Fruit fly (Drosophila melanogaster) whole organism, embryonic: ENCODE data around the gene CG4960.

Experiments used
- Atf6 ChIP-seq: fragments of 200-800 bp; sonication (Bioruptor generic); IDR thresholded peaks from 2 replicates; pipeline ENCODE4 v1.3.6; 2022; ENCODE audit warnings: missing biosample characterization, missing genetic modification characterization
- B-H2 ChIP-seq: fragments of 200-800 bp; sonication (Bioruptor generic); optimal IDR thresholded peaks from 2 replicates; lab custom pipeline; 2018; ENCODE audit warnings: missing biosample characterization, mild to moderate bottlenecking, missing genetic modification characterization
- CG10979 ChIP-seq: fragments of 200-800 bp; sonication (Bioruptor generic); optimal IDR thresholded peaks from 2 replicates; lab custom pipeline; 2018; ENCODE audit warnings: missing biosample characterization, mild to moderate bottlenecking, missing genetic modification characterization, moderate library complexity
- CG14860 ChIP-seq: fragments of 200-800 bp; sonication (Bioruptor generic); IDR thresholded peaks from 3 replicates; pipeline ENCODE4 v1.3.6; 2022; ENCODE audit warnings: missing biosample characterization, missing genetic modification characterization; ENCODE audit not compliant: partially characterized antibody
- CG17568 ChIP-seq: fragments of 200-800 bp; sonication (Bioruptor generic); optimal IDR thresholded peaks from 2 replicates; lab custom pipeline; 2018; ENCODE audit warnings: missing biosample characterization, mild to moderate bottlenecking, missing genetic modification characterization, moderate library complexity
- CG2129 ChIP-seq: fragments of 200-800 bp; sonication (Bioruptor generic); IDR thresholded peaks from 2 replicates; pipeline ENCODE4 v1.3.6; 2022; ENCODE audit warnings: missing biosample characterization, missing genetic modification characterization; ENCODE audit not compliant: partially characterized antibody
- CG30020 ChIP-seq: fragments of 200-800 bp; optimal IDR thresholded peaks from 2 replicates; lab custom pipeline; 2019; ENCODE audit warnings: missing biosample characterization, mild to moderate bottlenecking, missing genetic modification characterization, moderate library complexity
- CG31388 ChIP-seq: fragments of 200-800 bp; sonication (Bioruptor generic); optimal IDR thresholded peaks from 2 replicates; lab custom pipeline; 2016; ENCODE audit warnings: missing biosample characterization, missing genetic modification characterization
- CG3281 ChIP-seq: fragments of 200-800 bp; sonication (Bioruptor generic); optimal IDR thresholded peaks from 3 replicates; lab custom pipeline; 2017; ENCODE audit warnings: missing biosample characterization, mild to moderate bottlenecking, missing genetic modification characterization
- CG33213 ChIP-seq: fragments of 200-800 bp; sonication (Bioruptor generic); optimal IDR thresholded peaks from 3 replicates; lab custom pipeline; 2016; ENCODE audit warnings: missing biosample characterization, missing genetic modification characterization
- CG34224 ChIP-seq: fragments of 200-800 bp; sonication (Bioruptor generic); IDR thresholded peaks from 3 replicates; pipeline ENCODE4 v1.3.6; 2022; ENCODE audit warnings: missing biosample characterization, missing genetic modification characterization; ENCODE audit not compliant: partially characterized antibody
- CG4404 ChIP-seq: fragments of 200-800 bp; sonication (Bioruptor generic); IDR thresholded peaks from 2 replicates; pipeline ENCODE4 v1.3.6; 2022; ENCODE audit warnings: missing biosample characterization, missing genetic modification characterization
- CG6683 ChIP-seq: fragments of 200-800 bp; sonication (Bioruptor generic); optimal IDR thresholded peaks from 2 replicates; lab custom pipeline; 2017; ENCODE audit warnings: missing biosample characterization, mild to moderate bottlenecking, missing genetic modification characterization, missing genetic modification reagents
- CG7928 ChIP-seq: fragments of 200-800 bp; sonication (Bioruptor generic); optimal IDR thresholded peaks from 2 replicates; lab custom pipeline; 2017; ENCODE audit warnings: missing biosample characterization, mild to moderate bottlenecking, missing genetic modification characterization
- CG8359 ChIP-seq: fragments of 200-800 bp; sonication (Bioruptor generic); optimal IDR thresholded peaks from 2 replicates; lab custom pipeline; 2017; ENCODE audit warnings: missing biosample characterization, mild to moderate bottlenecking, missing genetic modification characterization, borderline replicate concordance
- D ChIP-seq, 2 experiments: fragments of 200-800 bp in 1 of 2; fragments of >200 bp in 1 of 2; sonication (Bioruptor generic) in 1 of 2; optimal IDR thresholded peaks; 2 replicates in 1 of 2; 3 replicates in 1 of 2; lab custom pipeline; 2017; ENCODE audit warnings: mild to moderate bottlenecking in 1 of 2, missing biosample characterization in 1 of 2, missing genetic modification characterization in 1 of 2, missing genetic modification reagents in 1 of 2
- Dip2 ChIP-seq: fragments of 200-800 bp; sonication (Bioruptor generic); IDR thresholded peaks from 2 replicates; pipeline ENCODE4 v1.3.6; 2022; ENCODE audit warnings: missing biosample characterization, missing genetic modification characterization
- Doc2 ChIP-seq: fragments of 200-800 bp; sonication (Bioruptor generic); IDR thresholded peaks from 2 replicates; pipeline ENCODE4 v1.3.6; 2022; ENCODE audit warnings: missing biosample characterization, missing genetic modification characterization
- Fer1 ChIP-seq: fragments of 200-800 bp; sonication (Bioruptor generic); optimal IDR thresholded peaks from 2 replicates; lab custom pipeline; 2017; ENCODE audit warnings: missing biosample characterization, mild to moderate bottlenecking, missing genetic modification characterization
- Gsc ChIP-seq: fragments of 200-800 bp; sonication (Bioruptor generic); IDR thresholded peaks from 2 replicates; pipeline ENCODE4 v1.3.6; 2022; ENCODE audit warnings: missing biosample characterization, missing genetic modification characterization
- Gug ChIP-seq: fragments of 200-800 bp; sonication (Bioruptor generic); IDR thresholded peaks from 4 replicates; pipeline ENCODE4 v1.3.6; 2022; ENCODE audit warnings: missing biosample characterization, missing genetic modification characterization
- HHEX ChIP-seq: fragments of 200-800 bp; sonication (Bioruptor generic); optimal IDR thresholded peaks from 3 replicates; lab custom pipeline; 2017; ENCODE audit warnings: missing biosample characterization, mild to moderate bottlenecking, missing genetic modification characterization, missing genetic modification reagents
- HLHmδ ChIP-seq: fragments of 200-800 bp; sonication (Bioruptor generic); optimal IDR thresholded peaks from 2 replicates; lab custom pipeline; 2018; ENCODE audit warnings: missing biosample characterization, mild to moderate bottlenecking, missing genetic modification characterization, moderate library complexity
- Hsf ChIP-seq: fragments of 200-800 bp; sonication (Bioruptor generic); optimal IDR thresholded peaks from 3 replicates; lab custom pipeline; 2016; ENCODE audit warnings: missing biosample characterization, missing genetic modification characterization
- Med ChIP-seq: fragments of 200-800 bp; sonication (Bioruptor generic); peaks from one replicate; lab custom pipeline; 2016; ENCODE audit warnings: missing biosample characterization, missing genetic modification characterization, mild to moderate bottlenecking, inconsistent platforms, moderate library complexity
- Meics ChIP-seq: fragments of 200-800 bp; sonication (Bioruptor generic); optimal IDR thresholded peaks from 2 replicates; lab custom pipeline; 2017; ENCODE audit warnings: missing biosample characterization, mild to moderate bottlenecking, missing genetic modification characterization
- NFAT ChIP-seq: fragments of 200-800 bp; sonication (Bioruptor generic); IDR thresholded peaks from 2 replicates; pipeline ENCODE4 v1.3.6; 2022; ENCODE audit warnings: missing biosample characterization, missing genetic modification characterization
- Ravus ChIP-seq: fragments of 200-800 bp; sonication (Bioruptor generic); IDR thresholded peaks from 2 replicates; pipeline ENCODE4 v1.3.6; 2022; ENCODE audit warnings: missing biosample characterization, missing genetic modification characterization
- Rx ChIP-seq: fragments of 200-800 bp; sonication (Bioruptor generic); IDR thresholded peaks from 2 replicates; pipeline ENCODE4 v1.3.6; 2022; ENCODE audit warnings: missing biosample characterization, missing genetic modification characterization
- Sox102F ChIP-seq: fragments of 200-800 bp; sonication (Bioruptor generic); optimal IDR thresholded peaks from 2 replicates; lab custom pipeline; 2018; ENCODE audit warnings: missing biosample characterization, mild to moderate bottlenecking, missing genetic modification characterization, moderate library complexity
- Ssrp ChIP-seq: fragments of 200-800 bp; sonication (Bioruptor generic); optimal IDR thresholded peaks from 2 replicates; lab custom pipeline; 2018; ENCODE audit warnings: missing biosample characterization, mild to moderate bottlenecking, missing genetic modification characterization, moderate library complexity
- amos ChIP-seq: fragments of 200-800 bp; sonication (Bioruptor generic); IDR thresholded peaks from 2 replicates; pipeline ENCODE4 v1.3.6; 2022; ENCODE audit warnings: missing biosample characterization, missing genetic modification characterization; ENCODE audit not compliant: partially characterized antibody
- bab2 ChIP-seq: fragments of 200-800 bp; sonication (Bioruptor generic); optimal IDR thresholded peaks from 2 replicates; lab custom pipeline; 2016; ENCODE audit warnings: missing biosample characterization, missing genetic modification characterization
- cg ChIP-seq: fragments of 200-800 bp; sonication (Bioruptor generic); optimal IDR thresholded peaks from 3 replicates; lab custom pipeline; 2019; ENCODE audit warnings: missing biosample characterization, mild to moderate bottlenecking, missing genetic modification characterization, moderate library complexity
- chm ChIP-seq: fragments of 200-800 bp; sonication (Bioruptor generic); IDR thresholded peaks from 2 replicates; pipeline ENCODE4 v1.3.6; 2022; ENCODE audit warnings: missing biosample characterization, missing genetic modification characterization
- corto ChIP-seq: fragments of 200-800 bp; sonication (Bioruptor generic); optimal IDR thresholded peaks from 2 replicates; lab custom pipeline; 2016; ENCODE audit warnings: missing biosample characterization, mild to moderate bottlenecking, missing genetic modification characterization, moderate library complexity
- dmrt11E ChIP-seq: fragments of 200-800 bp; sonication (Bioruptor generic); optimal IDR thresholded peaks from 3 replicates; lab custom pipeline; 2018; ENCODE audit warnings: missing biosample characterization, mild to moderate bottlenecking, missing genetic modification characterization, moderate library complexity
- exex ChIP-seq: fragments of 200-800 bp; sonication (Bioruptor generic); optimal IDR thresholded peaks from 4 replicates; lab custom pipeline; 2018; ENCODE audit warnings: missing biosample characterization, mild to moderate bottlenecking, missing genetic modification characterization, moderate library complexity
- fd96Cb ChIP-seq: fragments of 200-800 bp; sonication (Bioruptor generic); optimal IDR thresholded peaks from 2 replicates; lab custom pipeline; 2018; ENCODE audit warnings: missing biosample characterization, mild to moderate bottlenecking, missing genetic modification characterization, moderate library complexity
- fru ChIP-seq: fragments of >200 bp; optimal IDR thresholded peaks from 2 replicates; lab custom pipeline; 2017
- gcm ChIP-seq: fragments of 200-800 bp; sonication (Bioruptor generic); optimal IDR thresholded peaks from 2 replicates; lab custom pipeline; 2019; ENCODE audit warnings: missing biosample characterization, mild to moderate bottlenecking, missing genetic modification characterization, moderate library complexity
- hkb ChIP-seq, 2 experiments: fragments of 200-800 bp in 1 of 2; fragments of >200 bp in 1 of 2; sonication (Bioruptor generic) in 1 of 2; IDR thresholded peaks in 1 of 2; optimal IDR thresholded peaks in 1 of 2; 2 replicates each; pipeline versions ENCODE4 v1.3.6 to Lab custom; 2017 to 2022; ENCODE audit warnings: missing biosample characterization in 1 of 2, missing genetic modification characterization in 1 of 2
- kah ChIP-seq: fragments of 200-800 bp; sonication (Bioruptor generic); optimal IDR thresholded peaks from 2 replicates; lab custom pipeline; 2018; ENCODE audit warnings: missing biosample characterization, mild to moderate bottlenecking, missing genetic modification characterization
- schlank ChIP-seq: fragments of 200-800 bp; sonication (Bioruptor generic); optimal IDR thresholded peaks from 2 replicates; lab custom pipeline; 2018; ENCODE audit warnings: missing biosample characterization, mild to moderate bottlenecking, missing genetic modification characterization
- sens ChIP-seq: fragments of 200-800 bp; sonication (Bioruptor generic); peaks from one replicate; lab custom pipeline; 2016; ENCODE audit warnings: missing biosample characterization, missing genetic modification characterization
- so ChIP-seq: fragments of 200-800 bp; sonication (Bioruptor generic); IDR thresholded peaks from 3 replicates; pipeline ENCODE4 v1.3.6; 2022; ENCODE audit warnings: missing biosample characterization, missing genetic modification characterization
- trh ChIP-seq: fragments of 200-800 bp; sonication (Bioruptor generic); optimal IDR thresholded peaks from 2 replicates; lab custom pipeline; 2016; ENCODE audit warnings: missing biosample characterization, missing genetic modification characterization
- zfh1 ChIP-seq: fragments of 200-800 bp; sonication (Bioruptor generic); IDR thresholded peaks from 3 replicates; pipeline ENCODE4 v1.3.6; 2022; ENCODE audit warnings: missing biosample characterization, missing genetic modification characterization

CG4960 gene

DNA sequence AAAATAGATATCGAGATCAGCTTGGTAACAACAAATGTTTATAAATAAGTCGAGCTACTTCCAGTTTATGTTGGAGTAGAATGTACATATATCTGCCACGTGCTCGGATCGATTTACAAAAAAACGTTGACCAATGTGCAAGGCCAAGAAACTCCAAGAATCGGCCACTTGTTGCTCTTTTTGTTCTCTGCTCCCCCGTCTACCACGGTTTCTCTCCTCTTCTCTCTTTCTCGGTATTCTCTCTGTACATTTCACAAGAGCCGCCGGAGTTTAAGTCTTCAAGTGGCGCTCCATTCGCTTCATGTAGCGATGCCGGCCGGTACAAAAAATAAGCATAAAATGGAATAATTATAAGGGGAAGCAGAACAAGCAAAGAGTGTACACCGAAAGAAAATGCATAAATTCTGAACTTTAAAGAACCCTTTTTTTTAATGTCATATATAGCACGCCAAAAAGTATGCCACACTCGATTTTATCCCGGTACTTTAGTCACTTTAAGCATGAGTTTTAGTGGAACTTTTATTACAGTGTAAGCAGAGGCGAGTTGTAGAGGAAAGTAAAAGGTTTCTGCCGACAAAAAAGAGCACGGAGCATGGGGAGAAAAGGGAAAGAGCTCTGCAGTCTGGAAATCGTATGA is 49.2 kb downstream of the CG4960 start (continued):
- TF ChIP-seq Sox102F (GFP tag; lab: Kevin White, UChicago): peak; percentile 96
- peak; percentile 13 for TF ChIP-seq B-H2
- TF ChIP-seq Rx (GFP tag; lab: Robert Waterston, UW): peak; percentile 88
- TF ChIP-seq cg (GFP tag; lab: Kevin White, UChicago): no peak
- peak; percentile 38; the same call in 1 of the 2 replicates for TF ChIP-seq Doc2 (GFP tag; lab: Robert Waterston, UW)
- peak; percentile 71 for TF ChIP-seq CG4404 (GFP tag; lab: Robert Waterston, UW)
- TF ChIP-seq Fer1 (GFP tag; lab: Kevin White, UChicago): peak; percentile 67
- peak; percentile 90 for TF ChIP-seq CG8359 (GFP tag; lab: Kevin White, UChicago)
- TF ChIP-seq NFAT: peak; percentile 74
- no peak for TF ChIP-seq HLHmδ (GFP tag; lab: Kevin White, UChicago)
- TF ChIP-seq trh (GFP tag; lab: Kevin White, UChicago): peak; percentile 82
- TF ChIP-seq Hsf (GFP tag; lab: Kevin White, UChicago): peak; percentile 95
- peak; percentile 100 for TF ChIP-seq sens
- peak; percentile 96 for TF ChIP-seq CG33213 (GFP tag; lab: Kevin White, UChicago)
- no peak for TF ChIP-seq hkb (optimal IDR thresholded peaks at IDR 0.05; lab: Kevin White, UChicago)
- peak; percentile 92 for TF ChIP-seq hkb (GFP tag; IDR thresholded peaks at IDR 0.05; lab: Robert Waterston, UW)
- TF ChIP-seq fd96Cb (tag; lab: Kevin White, UChicago): peak; percentile 97
- TF ChIP-seq CG17568 (GFP tag; lab: Kevin White, UChicago): peak; percentile 77
- no peak for TF ChIP-seq fru
- peak; percentile 73; the same call in 1 of the 3 replicates for TF ChIP-seq so
- TF ChIP-seq corto: peak; percentile 97
- peak; percentile 87 for TF ChIP-seq Gsc
- peak; percentile 94 for TF ChIP-seq zfh1 (GFP tag; lab: Robert Waterston, UW)
- TF ChIP-seq CG34224: no peak
- peak; percentile 81 for TF ChIP-seq Meics (GFP tag; lab: Kevin White, UChicago)
- no peak for TF ChIP-seq CG14860
- peak; percentile 25 for TF ChIP-seq exex (tag; lab: Kevin White, UChicago)
- peak; percentile 92 for TF ChIP-seq chm
- TF ChIP-seq CG6683 (GFP tag; lab: Kevin White, UChicago): no peak
- no peak for TF ChIP-seq gcm
- peak; percentile 99 for TF ChIP-seq Med (GFP tag; lab: Kevin White, UChicago)
- peak; percentile 55 for TF ChIP-seq schlank
- peak; percentile 96 for TF ChIP-seq bab2 (GFP tag; lab: Kevin White, UChicago)
- no peak for TF ChIP-seq D (optimal IDR thresholded peaks at IDR 0.05; lab: Kevin White, UChicago)
- TF ChIP-seq D (GFP tag; optimal IDR thresholded peaks at IDR 0.05; lab: Kevin White, UChicago): peak; percentile 96
- TF ChIP-seq dmrt11E (tag; lab: Kevin White, UChicago): peak; percentile 85
- peak; percentile 73 for TF ChIP-seq Ravus
- TF ChIP-seq Dip2 (GFP tag; lab: Robert Waterston, UW): no peak
- TF ChIP-seq CG2129 (GFP tag; lab: Robert Waterston, UW): no peak
- peak; percentile 80 for TF ChIP-seq CG3281 (GFP tag; lab: Kevin White, UChicago)
- peak; percentile 94 for TF ChIP-seq Ssrp (tag; lab: Kevin White, UChicago)
- TF ChIP-seq HHEX (GFP tag; lab: Kevin White, UChicago): peak; percentile 86
- no peak for TF ChIP-seq CG30020
- TF ChIP-seq CG31388: peak; percentile 84
- peak; percentile 47 for TF ChIP-seq CG7928
- peak; percentile 79 for TF ChIP-seq Atf6 (GFP tag; lab: Robert Waterston, UW)
- no peak for TF ChIP-seq amos
- TF ChIP-seq CG10979 (tag; lab: Kevin White, UChicago): peak; percentile 97
- peak; percentile 90 for TF ChIP-seq Gug
- TF ChIP-seq kah: peak; percentile 72
